Worm (Caenorhabditis elegans) whole organism, young adult: Measurements from ENCODE around the gene nep-5.

ENCODE experiments used
- B0019.2 ChIP-seq: fragments of 200-800 bp; sonication (Bioruptor generic); conservative IDR thresholded peaks from 2 replicates; pipeline ENCODE4 v1.3.6; 2022; ENCODE audit warnings: missing genetic modification reagents, missing genetic modification characterization, missing compliant biosample characterization
- B0336.3 ChIP-seq: fragments of 200-800 bp; sonication (Bioruptor generic); IDR thresholded peaks from 2 replicates; pipeline ENCODE4 v1.3.6; 2022; ENCODE audit warnings: missing genetic modification characterization, missing compliant biosample characterization
- F10E7.11 ChIP-seq: sonication (generic microtip); optimal IDR thresholded peaks from 2 replicates; lab custom pipeline; 2017; ENCODE audit warnings: mild to moderate bottlenecking, missing genetic modification characterization, moderate library complexity, missing compliant biosample characterization
- F23B12.7 ChIP-seq: sonication (generic microtip); optimal IDR thresholded peaks from 2 replicates; lab custom pipeline; 2017; ENCODE audit warnings: missing genetic modification characterization, mild to moderate bottlenecking, missing compliant biosample characterization, antibody characterized with exemption, moderate library complexity; ENCODE audit not compliant: insufficient read depth
- F55B11.4 ChIP-seq: sonication (generic microtip); optimal IDR thresholded peaks from 2 replicates; lab custom pipeline; 2016; ENCODE audit warnings: missing compliant biosample characterization, missing genetic modification characterization, borderline replicate concordance; ENCODE audit not compliant: insufficient read depth
- K12H6.12 ChIP-seq: fragments of 200-800 bp; sonication (Bioruptor generic); optimal IDR thresholded peaks from 2 replicates; lab custom pipeline; 2018; ENCODE audit warnings: mild to moderate bottlenecking, missing genetic modification characterization, missing compliant biosample characterization
- T07F8.4 ChIP-seq: sonication (generic microtip); optimal IDR thresholded peaks from 2 replicates; lab custom pipeline; 2016; ENCODE audit warnings: mild to moderate bottlenecking, missing genetic modification characterization, moderate library complexity, missing compliant biosample characterization
- T26A5.8 ChIP-seq: sonication (generic microtip); optimal IDR thresholded peaks from 2 replicates; lab custom pipeline; 2016; ENCODE audit warnings: missing genetic modification characterization, missing compliant biosample characterization
- Y53G8AR.9 ChIP-seq: fragments of 200-800 bp; sonication (Bioruptor generic); conservative IDR thresholded peaks from 2 replicates; pipeline ENCODE4 v1.3.6; 2022; ENCODE audit warnings: missing genetic modification reagents, missing genetic modification characterization, missing compliant biosample characterization
- Y56A3A.18 ChIP-seq: fragments of 200-800 bp; sonication (Bioruptor generic); IDR thresholded peaks from 2 replicates; pipeline ENCODE4 v1.3.6; 2022; ENCODE audit warnings: missing genetic modification reagents, missing genetic modification characterization, missing compliant biosample characterization
- Y67H2A.10 ChIP-seq: fragments of 200-800 bp; sonication (Bioruptor generic); conservative IDR thresholded peaks from 2 replicates; pipeline ENCODE4 v1.3.6; 2022; ENCODE audit warnings: missing genetic modification reagents, missing genetic modification characterization, missing compliant biosample characterization
- Y79H2A.3 ChIP-seq: fragments of 200-800 bp; sonication (Bioruptor generic); conservative IDR thresholded peaks from 2 replicates; pipeline ENCODE4 v1.3.6; 2022; ENCODE audit warnings: missing genetic modification reagents, missing genetic modification characterization, missing compliant biosample characterization
- Y95B8A.8 ChIP-seq: fragments of 200-800 bp; sonication (Bioruptor generic); IDR thresholded peaks from 2 replicates; pipeline ENCODE4 v1.3.6; 2022; ENCODE audit warnings: missing genetic modification reagents, missing genetic modification characterization, missing compliant biosample characterization
- akir-1 ChIP-seq: fragments of 200-800 bp; sonication (Bioruptor generic); optimal IDR thresholded peaks from 2 replicates; lab custom pipeline; 2018; ENCODE audit warnings: mild to moderate bottlenecking, missing genetic modification characterization, moderate library complexity, missing compliant biosample characterization
- aptf-2 ChIP-seq: fragments of 200-800 bp; sonication (Bioruptor generic); conservative IDR thresholded peaks from 2 replicates; pipeline ENCODE4 v1.3.6; 2022; ENCODE audit warnings: missing genetic modification reagents, missing genetic modification characterization, missing compliant biosample characterization
- attf-5 ChIP-seq: fragments of 200-800 bp; sonication (Bioruptor generic); optimal IDR thresholded peaks from 2 replicates; lab custom pipeline; 2018; ENCODE audit warnings: mild to moderate bottlenecking, missing genetic modification characterization, missing compliant biosample characterization
- ccch-3 ChIP-seq: fragments of 200-800 bp; sonication (Bioruptor generic); optimal IDR thresholded peaks from 2 replicates; lab custom pipeline; 2018; ENCODE audit warnings: mild to moderate bottlenecking, missing genetic modification characterization, missing compliant biosample characterization
- ceh-79 ChIP-seq: sonication (generic microtip); optimal IDR thresholded peaks from 2 replicates; lab custom pipeline; 2017; ENCODE audit warnings: mild to moderate bottlenecking, missing genetic modification characterization, missing compliant biosample characterization
- ceh-91 ChIP-seq: fragments of 200-800 bp; sonication (Bioruptor generic); IDR thresholded peaks from 2 replicates; pipeline ENCODE4 v1.3.6; 2022; ENCODE audit warnings: missing genetic modification reagents, missing genetic modification characterization, missing compliant biosample characterization
- chd-7 ChIP-seq: sonication (generic microtip); optimal IDR thresholded peaks from 2 replicates; lab custom pipeline; 2016; ENCODE audit warnings: mild to moderate bottlenecking, missing genetic modification characterization, moderate library complexity, missing compliant biosample characterization
- die-1 ChIP-seq: sonication (generic microtip); optimal IDR thresholded peaks from 2 replicates; lab custom pipeline; 2016; ENCODE audit warnings: missing genotype, mild to moderate bottlenecking, missing genetic modification characterization, missing compliant biosample characterization
- dpff-1 ChIP-seq: sonication (generic microtip); optimal IDR thresholded peaks from 2 replicates; lab custom pipeline; 2017; ENCODE audit warnings: mild to moderate bottlenecking, missing genetic modification characterization, missing compliant biosample characterization
- egl-18 ChIP-seq: fragments of 200-800 bp; sonication (Bioruptor generic); IDR thresholded peaks from 2 replicates; pipeline ENCODE4 v1.3.6; 2022; ENCODE audit warnings: missing genetic modification reagents, missing genetic modification characterization, missing compliant biosample characterization
- ets-4 ChIP-seq: fragments of 200-800 bp; sonication (Bioruptor generic); optimal IDR thresholded peaks from 2 replicates; lab custom pipeline; 2018; ENCODE audit warnings: mild to moderate bottlenecking, missing genetic modification characterization, missing compliant biosample characterization
- hlh-12 ChIP-seq: sonication (generic microtip); optimal IDR thresholded peaks from 2 replicates; lab custom pipeline; 2016; ENCODE audit warnings: missing genetic modification characterization, missing compliant biosample characterization
- hmg-1.2 ChIP-seq: fragments of 200-800 bp; sonication (Bioruptor generic); IDR thresholded peaks from 2 replicates; pipeline ENCODE4 v1.3.6; 2022; ENCODE audit warnings: missing genetic modification reagents, missing genetic modification characterization, missing compliant biosample characterization
- hmg-20 ChIP-seq: fragments of 200-800 bp; sonication (Bioruptor generic); IDR thresholded peaks from 2 replicates; pipeline ENCODE4 v1.3.6; 2022; ENCODE audit warnings: missing genetic modification reagents, missing genetic modification characterization, missing compliant biosample characterization
- let-607 ChIP-seq, 2 experiments: fragments of 200-800 bp in 1 of 2; sonication (Bioruptor generic) in 1 of 2; sonication (generic microtip) in 1 of 2; optimal IDR thresholded peaks; 2 replicates each; lab custom pipeline; 2016 to 2018; ENCODE audit warnings: mild to moderate bottlenecking in 2 of 2, missing compliant biosample characterization in 2 of 2, missing genetic modification characterization in 2 of 2, moderate library complexity in 2 of 2, missing genotype in 1 of 2
- lin-35 ChIP-seq, 3 experiments: fragments of 150-350 bp in 2 of 3; sonication (generic microtip) in 1 of 3; optimal IDR thresholded peaks; 2 replicates each; lab custom pipeline; 2014 to 2018; ENCODE audit warnings: missing biosample characterization in 3 of 3, missing genetic modification characterization in 3 of 3, missing genetic modification reagents in 3 of 3
- lir-1 ChIP-seq: fragments of 200-800 bp; sonication (Bioruptor generic); conservative IDR thresholded peaks from 2 replicates; pipeline ENCODE4 v1.3.6; 2022; ENCODE audit warnings: missing genetic modification reagents, missing genetic modification characterization, missing compliant biosample characterization
- lsl-1 ChIP-seq: fragments of 200-800 bp; sonication (Bioruptor generic); optimal IDR thresholded peaks from 2 replicates; lab custom pipeline; 2018; ENCODE audit warnings: mild to moderate bottlenecking, missing genetic modification characterization, moderate library complexity, missing compliant biosample characterization
- madf-3 ChIP-seq: fragments of 200-800 bp; sonication (Bioruptor generic); IDR thresholded peaks from 2 replicates; pipeline ENCODE4 v1.3.6; 2022; ENCODE audit warnings: missing genetic modification reagents, missing genetic modification characterization, missing compliant biosample characterization
- mes-4 ChIP-seq: sonication (generic microtip); optimal IDR thresholded peaks from 2 replicates; lab custom pipeline; 2016; ENCODE audit warnings: missing genotype, missing genetic modification characterization, missing compliant biosample characterization
- mxl-1 ChIP-seq: sonication (generic microtip); optimal IDR thresholded peaks from 2 replicates; lab custom pipeline; 2016; ENCODE audit warnings: missing genetic modification characterization, missing compliant biosample characterization
- nfya-1 ChIP-seq: sonication (generic microtip); optimal IDR thresholded peaks from 2 replicates; lab custom pipeline; 2017; ENCODE audit warnings: antibody characterized with exemption, missing compliant biosample characterization, missing genetic modification characterization, borderline replicate concordance; ENCODE audit not compliant: insufficient read depth
- nfya-2 ChIP-seq: fragments of 200-800 bp; sonication (Bioruptor generic); IDR thresholded peaks from 2 replicates; pipeline ENCODE4 v1.3.6; 2022; ENCODE audit warnings: missing genetic modification reagents, missing genetic modification characterization, missing compliant biosample characterization
- nhr-120 ChIP-seq: fragments of 200-800 bp; sonication (Bioruptor generic); IDR thresholded peaks from 2 replicates; pipeline ENCODE4 v1.3.6; 2022; ENCODE audit warnings: missing genetic modification characterization, missing compliant biosample characterization
- nhr-27 ChIP-seq: fragments of 200-800 bp; sonication (Bioruptor generic); optimal IDR thresholded peaks from 2 replicates; lab custom pipeline; 2018; ENCODE audit warnings: mild to moderate bottlenecking, missing genetic modification characterization, moderate library complexity, missing compliant biosample characterization
- pha-4 ChIP-seq: fragments of 150-350 bp; sonication (generic microtip); optimal IDR thresholded peaks from 2 replicates; lab custom pipeline; 2014; ENCODE audit warnings: missing biosample characterization, missing genetic modification reagents, missing genetic modification characterization
- rcor-1 ChIP-seq: fragments of 200-800 bp; sonication (Bioruptor generic); IDR thresholded peaks from 2 replicates; pipeline ENCODE4 v1.3.6; 2022; ENCODE audit warnings: missing genetic modification reagents, missing genetic modification characterization, missing compliant biosample characterization
- somi-1 ChIP-seq: fragments of 200-800 bp; sonication (Bioruptor generic); optimal IDR thresholded peaks from 2 replicates; lab custom pipeline; 2018; ENCODE audit warnings: mild to moderate bottlenecking, missing genetic modification characterization, missing compliant biosample characterization
- sptf-2 ChIP-seq: fragments of 200-800 bp; sonication (Bioruptor generic); optimal IDR thresholded peaks from 2 replicates; lab custom pipeline; 2018; ENCODE audit warnings: mild to moderate bottlenecking, missing genetic modification characterization, missing compliant biosample characterization
- tbp1 ChIP-seq: fragments of 200-800 bp; sonication (Bioruptor generic); optimal IDR thresholded peaks from 2 replicates; lab custom pipeline; 2018; ENCODE audit warnings: mild to moderate bottlenecking, missing genetic modification characterization, missing compliant biosample characterization
- zfh-2 ChIP-seq: fragments of 200-800 bp; sonication (Bioruptor generic); conservative IDR thresholded peaks from 2 replicates; pipeline ENCODE4 v1.3.6; 2022; ENCODE audit warnings: missing genetic modification reagents, missing genetic modification characterization, missing compliant biosample characterization
- ztf-22 ChIP-seq: fragments of 200-800 bp; sonication (Bioruptor generic); optimal IDR thresholded peaks from 2 replicates; lab custom pipeline; 2018; ENCODE audit warnings: mild to moderate bottlenecking, missing genetic modification characterization, moderate library complexity, missing compliant biosample characterization
- ztf-28 ChIP-seq: fragments of 200-800 bp; sonication (Bioruptor generic); IDR thresholded peaks from 2 replicates; pipeline ENCODE4 v1.3.6; 2022; ENCODE audit warnings: missing genetic modification reagents, missing genetic modification characterization, missing compliant biosample characterization

The nep-5 gene

ce11 chrII:5465729-5466408 is 22.1 kb upstream of the nep-5 start, which contains the start of gene clr-1 (continued):
- no peak for TF ChIP-seq akir-1
- no peak for TF ChIP-seq B0019.2
- no peak for TF ChIP-seq ccch-3 (GFP tag; lab: Kevin White, UChicago)
- no peak for TF ChIP-seq hmg-20 (GFP tag; lab: Robert Waterston, UW)
- no peak for TF ChIP-seq B0336.3
- no peak for TF ChIP-seq hlh-12 (tag; lab: Kevin White, UChicago)
- TF ChIP-seq Y67H2A.10 (GFP tag; lab: Robert Waterston, UW): no peak
- no peak for TF ChIP-seq F55B11.4 (tag; lab: Kevin White, UChicago)
- TF ChIP-seq tbp1 (GFP tag; lab: Kevin White, UChicago): no peak
- TF ChIP-seq die-1 (tag; lab: Kevin White, UChicago): no peak
- TF ChIP-seq K12H6.12 (tag; lab: Kevin White, UChicago): no peak
- TF ChIP-seq egl-18 (GFP tag; lab: Robert Waterston, UW): no peak
- TF ChIP-seq F23B12.7 (tag; lab: Kevin White, UChicago): no peak

- TF ChIP-seq lsl-1 (GFP tag; lab: Kevin White, UChicago): peak; percentile 40
- TF ChIP-seq ztf-22 (GFP tag; lab: Kevin White, UChicago): no peak
- no peak for TF ChIP-seq K12H6.12 (tag; lab: Kevin White, UChicago)
- no peak for TF ChIP-seq nfya-1
- no peak for TF ChIP-seq ceh-79 (tag; lab: Kevin White, UChicago)
- TF ChIP-seq Y79H2A.3 (GFP tag; lab: Robert Waterston, UW): no peak
- TF ChIP-seq T26A5.8 (tag; lab: Kevin White, UChicago): no peak
- no peak for TF ChIP-seq F55B11.4 (tag; lab: Kevin White, UChicago)
- no peak for TF ChIP-seq mxl-1 (tag; lab: Kevin White, UChicago)
- no peak for TF ChIP-seq sptf-2 (GFP tag; lab: Kevin White, UChicago)
- 0 out of 2 replicates have a peak, but pooled peaks have one; percentile 50 for TF ChIP-seq madf-3 (GFP tag; lab: Robert Waterston, UW)
- TF ChIP-seq Y56A3A.18 (GFP tag; lab: Robert Waterston, UW): no peak
- no peak for TF ChIP-seq nhr-120 (GFP tag; lab: Robert Waterston, UW)
- TF ChIP-seq Y95B8A.8: no peak
- TF ChIP-seq tbp1 (GFP tag; lab: Kevin White, UChicago): peak; percentile 25
- TF ChIP-seq ets-4 (GFP tag; lab: Kevin White, UChicago): no peak
- no peak for TF ChIP-seq nhr-27 (tag; lab: Kevin White, UChicago)
- TF ChIP-seq nfya-2 (GFP tag; lab: Robert Waterston, UW): no peak
- TF ChIP-seq ceh-91 (GFP tag; lab: Robert Waterston, UW): 0 out of 2 replicates have a peak, but pooled peaks have one; percentile 17
- no peak for TF ChIP-seq chd-7 (tag; lab: Kevin White, UChicago)
- TF ChIP-seq somi-1 (GFP tag; lab: Kevin White, UChicago): no peak
- TF ChIP-seq dpff-1 (tag; lab: Kevin White, UChicago): no peak
- no peak for TF ChIP-seq lir-1 (GFP tag; lab: Robert Waterston, UW)
- no peak for TF ChIP-seq Y53G8AR.9 (GFP tag; lab: Robert Waterston, UW)
- peak; percentile 31; the same call in 1 of the 2 replicates for TF ChIP-seq hmg-1.2
- TF ChIP-seq mes-4 (tag; lab: Kevin White, UChicago): no peak
- peak in 2 of 3 experiments; percentile 27 to 91 for TF ChIP-seq lin-35 (GFP tag; optimal IDR thresholded peaks at IDR 0.05; lab: Kevin White, UChicago)
- TF ChIP-seq let-607 (tag; optimal IDR thresholded peaks at IDR 0.05; lab: Kevin White, UChicago): no peak
- TF ChIP-seq rcor-1 (GFP tag; lab: Robert Waterston, UW): no peak
- no peak for TF ChIP-seq ztf-28
- TF ChIP-seq pha-4 (tag; lab: Kevin White, UChicago): no peak
- no peak for TF ChIP-seq T07F8.4 (tag; lab: Kevin White, UChicago)
- no peak for TF ChIP-seq F10E7.11 (tag; lab: Kevin White, UChicago)
- no peak for TF ChIP-seq zfh-2 (GFP tag; lab: Robert Waterston, UW)
- no peak for TF ChIP-seq attf-5 (GFP tag; lab: Kevin White, UChicago)
- TF ChIP-seq aptf-2: no peak
Observed at ce11 chrII:5473946-5474423, 14.0 kb upstream of the nep-5 start, which contains the start of gene mrps-16. Gene mrps-16, plus strand, starts transcription at chrII:5474373.
